Fruit fly (Drosophila melanogaster): ENCODE data around the gene CG31917.

CG31917 gene

dm6 chr2L:5000919-5001581, 9.6 kb downstream of the CG31917 start (continued):
- TF ChIP-seq Nf-YA (GFP tag; IDR thresholded peaks at IDR 0.05) (no peak), sens (GFP tag) (peak; percentile 11), Usf (GFP tag; optimal IDR thresholded peaks at IDR 0.05) (no peak), CG4730 (GFP tag; IDR thresholded peaks at IDR 0.05) (peak; percentile 24), chinmo (GFP tag; IDR thresholded peaks at IDR 0.05; ENCODE audit: partially characterized antibody) (peak; percentile 96), hb (GFP tag; IDR thresholded peaks at IDR 0.05; ENCODE audit: partially characterized antibody) (no peak), Dref (GFP tag; IDR thresholded peaks at IDR 0.05) (peak; percentile 31; the same call in 1 of the 2 replicates), CG18764 (GFP tag; optimal IDR thresholded peaks at IDR 0.05) (no peak), H2.0 (GFP tag; IDR thresholded peaks at IDR 0.05) (peak; percentile 65; the same call in 1 of the 2 replicates), da (GFP tag; optimal IDR thresholded peaks at IDR 0.05) (no peak), CG3726 (GFP tag; IDR thresholded peaks at IDR 0.05) (no peak; the same call in 2 of the 3 replicates), CG6765 (GFP tag; optimal IDR thresholded peaks at IDR 0.05) (no peak), CG5953 (GFP tag; IDR thresholded peaks at IDR 0.05) (peak; percentile 52; the same call in 1 of the 2 replicates), Nf-YC (tag; optimal IDR thresholded peaks at IDR 0.05) (peak; percentile 20), Chrac-16 (GFP tag; optimal IDR thresholded peaks at IDR 0.05) (no peak), CG7271 (tag; optimal IDR thresholded peaks at IDR 0.05) (no peak), ash1 (GFP tag; optimal IDR thresholded peaks at IDR 0.05) (no peak), HLH4C (GFP tag; IDR thresholded peaks at IDR 0.05; ENCODE audit: partially characterized antibody) (peak; percentile 43; the same call in 1 of the 3 replicates), ems (GFP tag; optimal IDR thresholded peaks at IDR 0.05) (no peak), sna (GFP tag; IDR thresholded peaks at IDR 0.05; ENCODE audit: partially characterized antibody) (no peak), CG8478 (optimal IDR thresholded peaks at IDR 0.05) (peak; percentile 92), wek (GFP tag; optimal IDR thresholded peaks at IDR 0.05) (no peak), dpn (GFP tag; optimal IDR thresholded peaks at IDR 0.05) (peak in 1 of 2 experiments; percentile 4), ro (GFP tag; IDR thresholded peaks at IDR 0.05) (no peak), CG3065 (GFP tag; optimal IDR thresholded peaks at IDR 0.05) (no peak), scrt (GFP tag; optimal IDR thresholded peaks at IDR 0.05) (no peak), bsh (GFP tag; optimal IDR thresholded peaks at IDR 0.05) (no peak), psq (GFP tag; optimal IDR thresholded peaks at IDR 0.05) (no peak), CG3407 (GFP tag; optimal IDR thresholded peaks at IDR 0.05) (no peak), CG14860 (GFP tag; IDR thresholded peaks at IDR 0.05; ENCODE audit: partially characterized antibody) (no peak), CG7987 (GFP tag; optimal IDR thresholded peaks at IDR 0.05) (no peak), Trl (optimal IDR thresholded peaks at IDR 0.05) (peak in 1 of 2 experiments; percentile 29), Trl (GFP tag; optimal IDR thresholded peaks at IDR 0.05) (peak; percentile 41), seq (GFP tag; IDR thresholded peaks at IDR 0.05) (no peak), CG17328 (GFP tag; IDR thresholded peaks at IDR 0.05) (peak; percentile 64), gfzf (GFP tag; optimal IDR thresholded peaks at IDR 0.05) (no peak), HLH3B (GFP tag; IDR thresholded peaks at IDR 0.05) (no peak), en (GFP tag; optimal IDR thresholded peaks at IDR 0.05) (no peak), Neu2 (GFP tag; optimal IDR thresholded peaks at IDR 0.05; ENCODE audit: borderline replicate concordance) (no peak), CG12942 (GFP tag; optimal IDR thresholded peaks at IDR 0.05) (no peak), sr (GFP tag; IDR thresholded peaks at IDR 0.05) (0 out of 3 replicates have a peak, but pooled peaks have one; percentile 7), YL-1 (GFP tag; optimal IDR thresholded peaks at IDR 0.05) (peak; percentile 6), tin (GFP tag; optimal IDR thresholded peaks at IDR 0.05) (no peak), HLH54F (GFP tag; optimal IDR thresholded peaks at IDR 0.05) (no peak), trem (tag; optimal IDR thresholded peaks at IDR 0.05) (no peak), CG7963 (GFP tag; IDR thresholded peaks at IDR 0.05; ENCODE audit: partially characterized antibody) (0 out of 3 replicates have a peak, but pooled peaks have one; percentile 31), CG5245 (GFP tag; optimal IDR thresholded peaks at IDR 0.05) (no peak), ken (GFP tag; IDR thresholded peaks at IDR 0.05) (peak; percentile 28; the same call in 1 of the 3 replicates), CG10959 (GFP tag; IDR thresholded peaks at IDR 0.05) (peak; percentile 29), pum (GFP tag; optimal IDR thresholded peaks at IDR 0.05) (no peak), Doc2 (GFP tag; IDR thresholded peaks at IDR 0.05) (0 out of 2 replicates have a peak, but pooled peaks have one; percentile 4)

All from whole organism, embryonic.